Fruit fly (Drosophila melanogaster) whole organism, embryonic: ENCODE measurements around the gene Bcs1.

Source experiments
- Aef1 ChIP-seq: fragments of 200-800 bp; sonication (Bioruptor generic); IDR thresholded peaks from 3 replicates; pipeline ENCODE4 v1.3.6; 2022; ENCODE audit warnings: missing biosample characterization, missing genetic modification characterization
- CG11247 ChIP-seq: fragments of 200-800 bp; sonication (Bioruptor generic); IDR thresholded peaks from 2 replicates; pipeline ENCODE4 v1.3.6; 2022; ENCODE audit warnings: missing biosample characterization, missing genetic modification characterization
- CG11723 ChIP-seq: fragments of 200-800 bp; sonication (Bioruptor generic); optimal IDR thresholded peaks from 2 replicates; lab custom pipeline; 2017; ENCODE audit warnings: missing biosample characterization, mild to moderate bottlenecking, missing genetic modification characterization
- CG13424 ChIP-seq: fragments of 200-800 bp; sonication (Bioruptor generic); optimal IDR thresholded peaks from 2 replicates; lab custom pipeline; 2019; ENCODE audit warnings: missing biosample characterization, mild to moderate bottlenecking, missing genetic modification characterization, moderate library complexity
- CG4328 ChIP-seq: fragments of 200-800 bp; sonication (Bioruptor generic); optimal IDR thresholded peaks from 3 replicates; lab custom pipeline; 2017; ENCODE audit warnings: missing biosample characterization, missing genetic modification reagents, missing genetic modification characterization
- CG6272 ChIP-seq: fragments of 200-800 bp; sonication (Bioruptor generic); IDR thresholded peaks from 2 replicates; pipeline ENCODE4 v1.3.6; 2022; ENCODE audit warnings: missing biosample characterization, missing genetic modification characterization
- ERR ChIP-seq: fragments of 200-800 bp; sonication (Bioruptor generic); optimal IDR thresholded peaks from 2 replicates; lab custom pipeline; 2016; ENCODE audit warnings: missing biosample characterization, missing genetic modification characterization
- ash1 ChIP-seq: fragments of 200-800 bp; sonication (Bioruptor generic); optimal IDR thresholded peaks from 2 replicates; lab custom pipeline; 2018; ENCODE audit warnings: missing biosample characterization, mild to moderate bottlenecking, missing genetic modification characterization
- ato ChIP-seq: fragments of 200-800 bp; sonication (Bioruptor generic); IDR thresholded peaks from 2 replicates; pipeline ENCODE4 v1.3.6; 2022; ENCODE audit warnings: missing biosample characterization, missing genetic modification characterization; ENCODE audit not compliant: partially characterized antibody
- bbx ChIP-seq: fragments of 200-800 bp; sonication (Bioruptor generic); IDR thresholded peaks from 2 replicates; pipeline ENCODE4 v1.3.6; 2022; ENCODE audit warnings: missing biosample characterization, missing genetic modification characterization; ENCODE audit not compliant: partially characterized antibody
- bcd ChIP-seq: fragments of 200-800 bp; sonication (Bioruptor generic); optimal IDR thresholded peaks from 2 replicates; lab custom pipeline; 2017; ENCODE audit warnings: missing biosample characterization, mild to moderate bottlenecking, missing genetic modification characterization
- crp ChIP-seq, 2 experiments: fragments of 200-800 bp; sonication (Bioruptor generic); optimal IDR thresholded peaks; 2 replicates in 1 of 2; 3 replicates in 1 of 2; lab custom pipeline; 2017; ENCODE audit warnings: missing biosample characterization in 2 of 2, missing genetic modification characterization in 2 of 2, mild to moderate bottlenecking in 1 of 2, moderate library complexity in 1 of 2
- dan ChIP-seq: fragments of 200-800 bp; sonication (Bioruptor generic); IDR thresholded peaks from 2 replicates; pipeline ENCODE4 v1.3.6; 2022; ENCODE audit warnings: missing biosample characterization, missing genetic modification characterization
- kni ChIP-seq: fragments of 200-800 bp; sonication (Bioruptor generic); optimal IDR thresholded peaks from 3 replicates; lab custom pipeline; 2017; ENCODE audit warnings: mild to moderate bottlenecking, missing biosample characterization, missing genetic modification reagents, missing genetic modification characterization

- TF ChIP-seq CG13424 (tag; lab: Kevin White, UChicago) (no peak), bcd (GFP tag; lab: Kevin White, UChicago) (no peak), CG11247 (GFP tag; lab: Robert Waterston, UW) (no peak), ash1 (GFP tag; lab: Kevin White, UChicago) (no peak), bbx (GFP tag; lab: Robert Waterston, UW) (no peak), CG4328 (GFP tag; lab: Kevin White, UChicago) (no peak), ato (no peak), crp (GFP tag; optimal IDR thresholded peaks at IDR 0.05; lab: Kevin White, UChicago) (no peak), kni (GFP tag; lab: Kevin White, UChicago) (no peak), Aef1 (GFP tag; lab: Robert Waterston, UW) (no peak), dan (GFP tag; lab: Robert Waterston, UW) (no peak), ERR (GFP tag; lab: Kevin White, UChicago) (no peak), CG6272 (GFP tag; lab: Robert Waterston, UW) (no peak), CG11723 (GFP tag; lab: Kevin White, UChicago) (no peak)
Measured at dm6 chr2L:10226213-10226723, 3.8 kb downstream of the Bcs1 start.
